Fruit fly (Drosophila melanogaster) S2 (cell line): ENCODE data around the gene GstD10.

ENCODE experiments used
- CG8478 ChIP-seq: fragments of >200 bp; optimal IDR thresholded peaks from 2 replicates; lab custom pipeline; 2018
- CTCF ChIP-seq, 2 experiments: fragments of >200 bp; optimal IDR thresholded peaks; 2 replicates each; lab custom pipeline; 2018

dm6 chr3R:12402935-12403334 is 37.4 kb upstream of the GstD10 start:
- TF ChIP-seq CTCF (optimal IDR thresholded peaks at IDR 0.05; lab: Kevin White, UChicago), result no peak
- no peak for TF ChIP-seq CG8478 (lab: Kevin White, UChicago)
